Worm (Caenorhabditis elegans) whole organism, L2 larva: ENCODE measurements around the gene M28.10.

Source experiments
- C34F6.9 ChIP-seq: fragments of 150-350 bp; optimal IDR thresholded peaks from 2 replicates; lab custom pipeline; 2014; ENCODE audit warnings: missing biosample characterization, missing genetic modification characterization
- F13H6.1 ChIP-seq: sonication (generic microtip); optimal IDR thresholded peaks from 2 replicates; lab custom pipeline; 2016; ENCODE audit warnings: missing genetic modification characterization, missing compliant biosample characterization
- R02D3.7 ChIP-seq: fragments of 150-350 bp; optimal IDR thresholded peaks from 2 replicates; lab custom pipeline; 2014; ENCODE audit warnings: missing biosample characterization, missing genetic modification characterization
- Y55F3AM.14 ChIP-seq: fragments of 200-800 bp; sonication (Bioruptor generic); optimal IDR thresholded peaks from 2 replicates; lab custom pipeline; 2018; ENCODE audit warnings: mild to moderate bottlenecking, missing genetic modification characterization, missing compliant biosample characterization
- ZK546.5 ChIP-seq: sonication (generic microtip); optimal IDR thresholded peaks from 2 replicates; lab custom pipeline; 2017; ENCODE audit warnings: missing biosample characterization, missing genetic modification characterization
- alr-1 ChIP-seq: fragments of 150-350 bp; optimal IDR thresholded peaks from 2 replicates; lab custom pipeline; 2014; ENCODE audit warnings: missing biosample characterization, missing genetic modification characterization
- aly-2 ChIP-seq: fragments of 150-350 bp; optimal IDR thresholded peaks from 2 replicates; lab custom pipeline; 2014; ENCODE audit warnings: missing biosample characterization, missing genetic modification characterization
- ama-1 ChIP-seq: fragments of 150-350 bp; optimal IDR thresholded peaks from 2 replicates; lab custom pipeline; 2018; ENCODE audit warnings: inconsistent platforms
- blmp-1 ChIP-seq: sonication (generic microtip); optimal IDR thresholded peaks from 2 replicates; lab custom pipeline; 2017; ENCODE audit warnings: missing genetic modification characterization, mild to moderate bottlenecking, missing compliant biosample characterization, antibody characterized with exemption, moderate library complexity; ENCODE audit not compliant: insufficient read depth
- ceh-82 ChIP-seq: fragments of 150-350 bp; optimal IDR thresholded peaks from 2 replicates; lab custom pipeline; 2014; ENCODE audit warnings: missing biosample characterization, missing genetic modification characterization
- crh-2 ChIP-seq: sonication (generic microtip); optimal IDR thresholded peaks from 2 replicates; lab custom pipeline; 2017; ENCODE audit warnings: missing biosample characterization, missing genetic modification characterization
- dmd-4 ChIP-seq: sonication (generic microtip); optimal IDR thresholded peaks from 2 replicates; lab custom pipeline; 2017; ENCODE audit warnings: missing biosample characterization, missing genetic modification characterization
- egl-27 ChIP-seq: sonication (generic microtip); optimal IDR thresholded peaks from 3 replicates; lab custom pipeline; 2017; ENCODE audit warnings: missing biosample characterization, missing genetic modification reagents, missing genetic modification characterization
- elt-1 ChIP-seq: fragments of 150-350 bp; optimal IDR thresholded peaks from 2 replicates; lab custom pipeline; 2014; ENCODE audit warnings: missing biosample characterization, missing genetic modification characterization
- elt-3 ChIP-seq: sonication (generic microtip); optimal IDR thresholded peaks from 2 replicates; lab custom pipeline; 2017; ENCODE audit warnings: missing biosample characterization, missing genetic modification characterization
- fos-1 ChIP-seq: fragments of 150-350 bp; optimal IDR thresholded peaks from 2 replicates; lab custom pipeline; 2014; ENCODE audit warnings: missing biosample characterization, missing genetic modification characterization
- gmeb-1 ChIP-seq: fragments of 150-350 bp; optimal IDR thresholded peaks from 2 replicates; lab custom pipeline; 2014; ENCODE audit warnings: missing biosample characterization, missing genetic modification characterization
- lin-13 ChIP-seq: fragments of 150-350 bp; optimal IDR thresholded peaks from 2 replicates; lab custom pipeline; 2014; ENCODE audit warnings: missing biosample characterization, missing genetic modification reagents, missing genetic modification characterization
- lin-39 ChIP-seq: fragments of 150-350 bp; optimal IDR thresholded peaks from 2 replicates; lab custom pipeline; 2014; ENCODE audit warnings: missing biosample characterization, missing genetic modification reagents, missing genetic modification characterization
- mab-5 ChIP-seq: fragments of 150-350 bp; optimal IDR thresholded peaks from 2 replicates; lab custom pipeline; 2014; ENCODE audit warnings: missing biosample characterization, missing genetic modification characterization
- mbf-1 ChIP-seq: sonication (generic microtip); optimal IDR thresholded peaks from 2 replicates; lab custom pipeline; 2017; ENCODE audit warnings: missing biosample characterization, missing genetic modification characterization
- mdl-1 ChIP-seq, 2 experiments: fragments of 150-350 bp in 1 of 2; sonication (generic microtip) in 1 of 2; optimal IDR thresholded peaks; 2 replicates each; lab custom pipeline; 2017; ENCODE audit warnings: missing biosample characterization in 2 of 2, missing genetic modification characterization in 2 of 2
- nhr-10 ChIP-seq: sonication (generic microtip); optimal IDR thresholded peaks from 2 replicates; lab custom pipeline; 2017; ENCODE audit warnings: missing biosample characterization, missing genetic modification characterization
- nhr-11 ChIP-seq: fragments of 150-350 bp; optimal IDR thresholded peaks from 2 replicates; lab custom pipeline; 2014; ENCODE audit warnings: missing biosample characterization, missing genetic modification characterization
- nhr-12 ChIP-seq: fragments of 150-350 bp; optimal IDR thresholded peaks from 2 replicates; lab custom pipeline; 2014; ENCODE audit warnings: missing biosample characterization, missing genetic modification characterization
- nhr-129 ChIP-seq: fragments of 150-350 bp; optimal IDR thresholded peaks from 2 replicates; lab custom pipeline; 2014; ENCODE audit warnings: missing biosample characterization, missing genetic modification characterization
- nhr-21 ChIP-seq: fragments of 150-350 bp; optimal IDR thresholded peaks from 2 replicates; lab custom pipeline; 2014; ENCODE audit warnings: missing biosample characterization, missing genetic modification characterization
- nhr-23 ChIP-seq: fragments of 150-350 bp; optimal IDR thresholded peaks from 2 replicates; lab custom pipeline; 2014; ENCODE audit warnings: missing biosample characterization, missing genetic modification reagents, missing genetic modification characterization
- nhr-237 ChIP-seq: fragments of 150-350 bp; optimal IDR thresholded peaks from 2 replicates; lab custom pipeline; 2014; ENCODE audit warnings: missing biosample characterization, missing genetic modification characterization
- nhr-25 ChIP-seq: fragments of 150-350 bp; sonication (generic microtip); optimal IDR thresholded peaks from 3 replicates; lab custom pipeline; 2014; ENCODE audit warnings: missing biosample characterization, missing genetic modification characterization
- nhr-6 ChIP-seq: fragments of 150-350 bp; optimal IDR thresholded peaks from 2 replicates; lab custom pipeline; 2014; ENCODE audit warnings: missing biosample characterization, missing genetic modification characterization
- nhr-77 ChIP-seq: fragments of 150-350 bp; optimal IDR thresholded peaks from 2 replicates; lab custom pipeline; 2014; ENCODE audit warnings: missing biosample characterization, missing genetic modification characterization
- peb-1 ChIP-seq: fragments of 150-350 bp; optimal IDR thresholded peaks from 2 replicates; lab custom pipeline; 2014; ENCODE audit warnings: missing biosample characterization, missing genetic modification characterization
- sem-4 ChIP-seq: fragments of 150-350 bp; optimal IDR thresholded peaks from 2 replicates; lab custom pipeline; 2014; ENCODE audit warnings: missing biosample characterization, missing genetic modification reagents, missing genetic modification characterization
- skn-1 ChIP-seq: sonication (generic microtip); optimal IDR thresholded peaks from 2 replicates; lab custom pipeline; 2017; ENCODE audit warnings: missing biosample characterization, missing genetic modification characterization
- sma-3 ChIP-seq: sonication (generic microtip); optimal IDR thresholded peaks from 2 replicates; lab custom pipeline; 2016; ENCODE audit warnings: missing genetic modification reagents, missing genetic modification characterization, missing compliant biosample characterization
- sma-9 ChIP-seq, 2 experiments: fragments of 150-350 bp in 1 of 2; sonication (generic microtip) in 1 of 2; optimal IDR thresholded peaks; 2 replicates each; lab custom pipeline; 2014 to 2016; ENCODE audit warnings: missing genetic modification characterization in 2 of 2, mild to moderate bottlenecking in 1 of 2, missing biosample characterization in 1 of 2, missing compliant biosample characterization in 1 of 2, missing genetic modification reagents in 1 of 2, moderate library complexity in 1 of 2
- snpc-4 ChIP-seq: fragments of 150-350 bp; optimal IDR thresholded peaks from 2 replicates; lab custom pipeline; 2014; ENCODE audit warnings: missing biosample characterization, missing genetic modification characterization
- unc-39 ChIP-seq: fragments of 150-350 bp; optimal IDR thresholded peaks from 2 replicates; lab custom pipeline; 2014; ENCODE audit warnings: missing biosample characterization, missing genetic modification characterization
- zag-1 ChIP-seq: fragments of 150-350 bp; optimal IDR thresholded peaks from 2 replicates; lab custom pipeline; 2014; ENCODE audit warnings: missing biosample characterization, missing genetic modification characterization
- ztf-1 ChIP-seq: fragments of 200-800 bp; sonication (Bioruptor generic); conservative IDR thresholded peaks from 2 replicates; pipeline ENCODE4 v1.3.6; 2022; ENCODE audit warnings: missing genetic modification characterization, missing compliant biosample characterization
- ztf-11 ChIP-seq: sonication (generic microtip); optimal IDR thresholded peaks from 2 replicates; lab custom pipeline; 2017; ENCODE audit warnings: missing biosample characterization, missing genetic modification characterization
- ztf-4 ChIP-seq: fragments of 150-350 bp; optimal IDR thresholded peaks from 2 replicates; lab custom pipeline; 2014; ENCODE audit warnings: missing biosample characterization, missing genetic modification characterization

Gene M28.10

ce11 chrII:10684954-10685353 is 37.6 kb downstream of the M28.10 start:
- TF ChIP-seq nhr-10 (tag; lab: Kevin White, UChicago) (no peak), ztf-11 (no peak)

- TF ChIP-seq lin-39 (tag; lab: Kevin White, UChicago) (no peak), mdl-1 (tag; optimal IDR thresholded peaks at IDR 0.05; lab: Kevin White, UChicago) (peak in 1 of 2 experiments; percentile 6), C34F6.9 (tag; lab: Kevin White, UChicago) (no peak), crh-2 (tag; lab: Kevin White, UChicago) (peak; percentile 28), fos-1 (tag; lab: Kevin White, UChicago) (peak; percentile 19), ZK546.5 (tag; lab: Kevin White, UChicago) (no peak), blmp-1 (peak; percentile 50), mab-5 (tag; lab: Kevin White, UChicago) (no peak), Y55F3AM.14 (GFP tag; lab: Kevin White, UChicago) (no peak), sem-4 (tag; lab: Kevin White, UChicago) (no peak), skn-1 (no peak), nhr-23 (tag; lab: Kevin White, UChicago) (no peak), ztf-1 (GFP tag; lab: Robert Waterston, UW) (no peak), gmeb-1 (tag; lab: Kevin White, UChicago) (no peak), F13H6.1 (tag; lab: Kevin White, UChicago) (no peak), unc-39 (no peak), egl-27 (tag; lab: Kevin White, UChicago) (no peak), alr-1 (no peak), nhr-77 (tag; lab: Kevin White, UChicago) (no peak), nhr-25 (tag; lab: Kevin White, UChicago) (no peak), ztf-4 (no peak), elt-3 (tag; lab: Kevin White, UChicago) (no peak), nhr-129 (tag; lab: Kevin White, UChicago) (no peak), snpc-4 (tag; lab: Kevin White, UChicago) (no peak), ama-1 (lab: Kevin White, UChicago) (no peak), nhr-6 (tag; lab: Kevin White, UChicago) (no peak), nhr-10 (tag; lab: Kevin White, UChicago) (no peak), aly-2 (tag; lab: Kevin White, UChicago) (no peak), zag-1 (tag; lab: Kevin White, UChicago) (no peak), R02D3.7 (tag; lab: Kevin White, UChicago) (no peak), sma-9 (GFP tag; optimal IDR thresholded peaks at IDR 0.05; lab: Kevin White, UChicago) (no peak), sma-9 (tag; optimal IDR thresholded peaks at IDR 0.05; lab: Kevin White, UChicago) (no peak), lin-13 (GFP tag; lab: Kevin White, UChicago) (no peak)
Observed at ce11 chrII:10693655-10694054, 46.3 kb downstream of the M28.10 start, which contains the start of gene gbh-1. TSS of gene gbh-1 (minus strand) at chrII:10693803.

- TF ChIP-seq nhr-12 (tag; lab: Kevin White, UChicago) (no peak), mbf-1 (tag; lab: Kevin White, UChicago) (no peak), sma-3 (GFP tag; lab: Kevin White, UChicago) (no peak), ceh-82 (tag; lab: Kevin White, UChicago) (no peak), peb-1 (tag; lab: Kevin White, UChicago) (no peak), nhr-21 (tag; lab: Kevin White, UChicago) (no peak), zag-1 (tag; lab: Kevin White, UChicago) (no peak), nhr-11 (tag; lab: Kevin White, UChicago) (no peak), nhr-77 (tag; lab: Kevin White, UChicago) (no peak), nhr-237 (no peak), mdl-1 (tag; optimal IDR thresholded peaks at IDR 0.05; lab: Kevin White, UChicago) (no peak), elt-1 (no peak), lin-13 (GFP tag; lab: Kevin White, UChicago) (no peak), ZK546.5 (tag; lab: Kevin White, UChicago) (no peak), snpc-4 (tag; lab: Kevin White, UChicago) (no peak), nhr-6 (tag; lab: Kevin White, UChicago) (no peak), sma-9 (GFP tag; optimal IDR thresholded peaks at IDR 0.05; lab: Kevin White, UChicago) (no peak), sma-9 (tag; optimal IDR thresholded peaks at IDR 0.05; lab: Kevin White, UChicago) (no peak), aly-2 (tag; lab: Kevin White, UChicago) (no peak), dmd-4 (no peak), F13H6.1 (tag; lab: Kevin White, UChicago) (no peak)
Observed at ce11 chrII:10694713-10695112, 47.4 kb downstream of the M28.10 start, which contains the start of gene lgc-57. TSS of gene lgc-57 (plus strand) at chrII:10695013.
